Worm (Caenorhabditis elegans) whole organism, early embryonic: ENCODE measurements around the gene Y41E3.19.

ENCODE experiments used
- B0310.2 ChIP-seq: sonication (generic microtip); optimal IDR thresholded peaks from 2 replicates; lab custom pipeline; 2016; ENCODE audit warnings: mild to moderate bottlenecking, missing genetic modification characterization, missing compliant biosample characterization
- aly-1 ChIP-seq: sonication (generic microtip); optimal IDR thresholded peaks from 2 replicates; lab custom pipeline; 2016; ENCODE audit warnings: missing genetic modification characterization, missing compliant biosample characterization
- ama-1 ChIP-seq: fragments of 150-350 bp; optimal IDR thresholded peaks from 2 replicates; lab custom pipeline; 2014
- ceh-13 ChIP-seq: fragments of 200-800 bp; sonication (Bioruptor generic); optimal IDR thresholded peaks from 2 replicates; lab custom pipeline; 2018; ENCODE audit warnings: mild to moderate bottlenecking, missing genetic modification characterization, missing compliant biosample characterization
- ceh-36 ChIP-seq: sonication (generic microtip); optimal IDR thresholded peaks from 2 replicates; lab custom pipeline; 2016; ENCODE audit warnings: missing genetic modification characterization, inconsistent platforms, missing compliant biosample characterization
- flt-1 ChIP-seq: fragments of 200-800 bp; sonication (Bioruptor generic); IDR thresholded peaks from 2 replicates; pipeline ENCODE4 v1.3.6; 2022; ENCODE audit warnings: missing genetic modification characterization, missing compliant biosample characterization
- hmbx-1 ChIP-seq: sonication (generic microtip); optimal IDR thresholded peaks from 2 replicates; lab custom pipeline; 2016; ENCODE audit warnings: mild to moderate bottlenecking, missing genetic modification characterization, missing compliant biosample characterization
- hmg-4 ChIP-seq: fragments of 200-800 bp; sonication (Bioruptor generic); optimal IDR thresholded peaks from 2 replicates; lab custom pipeline; 2018; ENCODE audit warnings: mild to moderate bottlenecking, missing genetic modification characterization, missing compliant biosample characterization
- scrt-1 ChIP-seq: fragments of 200-800 bp; sonication (Bioruptor generic); IDR thresholded peaks from 2 replicates; pipeline ENCODE4 v1.3.6; 2022; ENCODE audit warnings: missing genetic modification characterization, missing compliant biosample characterization
- sea-1 ChIP-seq: fragments of 200-800 bp; sonication (Bioruptor generic); conservative IDR thresholded peaks from 2 replicates; pipeline ENCODE4 v1.3.6; 2022; ENCODE audit warnings: missing genetic modification characterization, missing compliant biosample characterization
- tbx-11 ChIP-seq: fragments of 200-800 bp; sonication (Bioruptor generic); IDR thresholded peaks from 2 replicates; pipeline ENCODE4 v1.3.6; 2022; ENCODE audit warnings: missing genetic modification characterization, missing compliant biosample characterization
- tbx-37 ChIP-seq: fragments of 200-800 bp; sonication (Bioruptor generic); conservative IDR thresholded peaks from 2 replicates; pipeline ENCODE4 v1.3.6; 2022; ENCODE audit warnings: missing genetic modification reagents, missing genetic modification characterization, missing compliant biosample characterization
- tra-4 ChIP-seq: sonication (generic microtip); optimal IDR thresholded peaks from 2 replicates; lab custom pipeline; 2017; ENCODE audit warnings: missing genetic modification characterization, missing compliant biosample characterization

ce11 chrIV:15029565-15029964 lies 26.4 kb upstream of the Y41E3.19 start:
- no peak for TF ChIP-seq hmbx-1
- no peak for TF ChIP-seq flt-1
- TF ChIP-seq ama-1 (lab: Kevin White, UChicago) = no peak
- TF ChIP-seq scrt-1 (GFP tag; lab: Robert Waterston, UW) = no peak
- TF ChIP-seq tra-4 (tag; lab: Kevin White, UChicago) = no peak
- no peak for TF ChIP-seq tbx-37 (GFP tag; lab: Robert Waterston, UW)
- TF ChIP-seq B0310.2 = no peak
- no peak for TF ChIP-seq ceh-13
- TF ChIP-seq sea-1 (GFP tag; lab: Robert Waterston, UW) = no peak
- no peak for TF ChIP-seq ceh-36 (tag; lab: Kevin White, UChicago)
- no peak for TF ChIP-seq hmg-4 (GFP tag; lab: Kevin White, UChicago)
- TF ChIP-seq tbx-11 (GFP tag; lab: Robert Waterston, UW) = no peak
- TF ChIP-seq aly-1 = no peak
